Worm (Caenorhabditis elegans) whole organism, L1 larva: Measurements from ENCODE around the gene arr-1.
A peak's percentile ranks its signal among the peaks of the same experiment; 100 is the strongest.

Experiments used
- ama-1 ChIP-seq: fragments of 150-350 bp; optimal IDR thresholded peaks from 2 replicates; lab custom pipeline; 2014
- ces-1 ChIP-seq: fragments of 150-350 bp; optimal IDR thresholded peaks from 2 replicates; lab custom pipeline; 2014; ENCODE audit warnings: missing biosample characterization, missing genetic modification reagents, missing genetic modification characterization
- egl-27 ChIP-seq, 2 experiments: fragments of 150-350 bp in 1 of 2; sonication (generic microtip); optimal IDR thresholded peaks; 3 replicates each; lab custom pipeline; 2017 to 2018; ENCODE audit warnings: missing biosample characterization in 2 of 2, missing genetic modification characterization in 2 of 2, missing genetic modification reagents in 2 of 2
- fos-1 ChIP-seq: fragments of 150-350 bp; optimal IDR thresholded peaks from 2 replicates; lab custom pipeline; 2014; ENCODE audit warnings: missing biosample characterization, missing genetic modification characterization
- jun-1 ChIP-seq: fragments of 150-350 bp; optimal IDR thresholded peaks from 2 replicates; lab custom pipeline; 2014; ENCODE audit warnings: missing biosample characterization, missing genetic modification reagents, missing genetic modification characterization
- lin-14 ChIP-seq: fragments of 200-800 bp; sonication (Bioruptor generic); optimal IDR thresholded peaks from 2 replicates; lab custom pipeline; 2018; ENCODE audit warnings: mild to moderate bottlenecking, missing genetic modification characterization, moderate library complexity, missing compliant biosample characterization
- lin-39 ChIP-seq: fragments of 150-350 bp; optimal IDR thresholded peaks from 2 replicates; lab custom pipeline; 2014; ENCODE audit warnings: missing biosample characterization, missing genetic modification reagents, missing genetic modification characterization
- lir-3 ChIP-seq: sonication (generic microtip); optimal IDR thresholded peaks from 2 replicates; lab custom pipeline; 2016; ENCODE audit warnings: mild to moderate bottlenecking, missing genetic modification characterization, moderate library complexity, missing compliant biosample characterization; ENCODE audit not compliant: poor library complexity
- mdl-1 ChIP-seq, 2 experiments: fragments of 150-350 bp; optimal IDR thresholded peaks; 2 replicates each; lab custom pipeline; 2014 to 2017; ENCODE audit warnings: missing biosample characterization in 2 of 2, missing genetic modification characterization in 2 of 2, inconsistent platforms in 1 of 2
- nhr-11 ChIP-seq: fragments of 150-350 bp; optimal IDR thresholded peaks from 2 replicates; lab custom pipeline; 2014; ENCODE audit warnings: missing biosample characterization, missing genetic modification characterization
- nhr-77 ChIP-seq: fragments of 150-350 bp; optimal IDR thresholded peaks from 2 replicates; lab custom pipeline; 2014; ENCODE audit warnings: missing biosample characterization, missing genetic modification characterization
- skn-1 ChIP-seq: fragments of 150-350 bp; optimal IDR thresholded peaks from 2 replicates; lab custom pipeline; 2014; ENCODE audit warnings: missing biosample characterization, missing genetic modification characterization
- unc-62 ChIP-seq: fragments of 150-350 bp; optimal IDR thresholded peaks from 2 replicates; lab custom pipeline; 2014; ENCODE audit warnings: missing biosample characterization, missing genetic modification reagents, missing genetic modification characterization

DNA sequence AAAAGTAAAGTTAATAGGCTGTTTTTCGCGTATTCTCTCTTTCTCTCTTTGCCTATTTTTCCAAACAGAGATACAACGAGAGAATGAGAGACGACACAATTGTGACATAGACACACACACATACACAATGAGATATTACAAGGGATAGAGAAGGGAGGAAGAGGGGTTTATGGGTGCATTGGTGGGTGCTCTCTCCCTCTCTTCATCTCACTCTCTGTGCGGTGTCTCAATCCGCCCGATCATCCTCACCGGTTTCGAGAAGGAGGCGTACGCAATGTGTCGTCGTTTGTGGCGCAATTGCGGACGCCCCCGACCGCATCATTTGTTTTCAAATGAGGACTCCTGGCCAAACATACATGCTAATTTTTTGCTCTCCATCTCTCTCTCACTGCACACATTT is 1.1 kb upstream of the arr-1 start:
- TF ChIP-seq mdl-1 (tag; optimal IDR thresholded peaks at IDR 0.05; lab: Kevin White, UChicago) (peak; percentile 25 to 69), nhr-11 (tag; lab: Kevin White, UChicago) (peak; percentile 71), lir-3 (tag; lab: Kevin White, UChicago) (peak; percentile 80), skn-1 (peak; percentile 93), ces-1 (peak; percentile 54), egl-27 (tag; optimal IDR thresholded peaks at IDR 0.05; lab: Kevin White, UChicago) (peak; percentile 75 to 76), nhr-77 (tag; lab: Kevin White, UChicago) (peak; percentile 86), lin-14 (GFP tag; lab: Kevin White, UChicago) (peak; percentile 99), fos-1 (peak; percentile 85), ama-1 (lab: Kevin White, UChicago) (no peak), unc-62 (no peak), lin-39 (tag; lab: Kevin White, UChicago) (peak; percentile 52), jun-1 (tag; lab: Kevin White, UChicago) (peak; percentile 83)
